Fruit fly (Drosophila melanogaster): ENCODE data around the gene CG13658.

- TF ChIP-seq CG8319 (GFP tag; optimal IDR thresholded peaks at IDR 0.05): no peak
- no peak for TF ChIP-seq CG6854 (GFP tag; optimal IDR thresholded peaks at IDR 0.05)
- no peak for TF ChIP-seq CG31627 (GFP tag; optimal IDR thresholded peaks at IDR 0.05)
- no peak for TF ChIP-seq Ets96B (tag; optimal IDR thresholded peaks at IDR 0.05)
- TF ChIP-seq Hr39 (GFP tag; optimal IDR thresholded peaks at IDR 0.05): no peak
- TF ChIP-seq dac (GFP tag; optimal IDR thresholded peaks at IDR 0.05): no peak
- no peak for TF ChIP-seq pdm3 (GFP tag; optimal IDR thresholded peaks at IDR 0.05)
- no peak for TF ChIP-seq Gug (GFP tag; IDR thresholded peaks at IDR 0.05)
- no peak for TF ChIP-seq topi (GFP tag; optimal IDR thresholded peaks at IDR 0.05)
- no peak for TF ChIP-seq CG1621 (tag; optimal IDR thresholded peaks at IDR 0.05)
- TF ChIP-seq net (GFP tag; optimal IDR thresholded peaks at IDR 0.05): no peak
- no peak for TF ChIP-seq CG6808 (GFP tag; optimal IDR thresholded peaks at IDR 0.05)
- TF ChIP-seq CG32006 (GFP tag; optimal IDR thresholded peaks at IDR 0.05): no peak
Observed at dm6 chr3R:25310843-25311242, 23.6 kb downstream of the CG13658 start, which contains the start of gene CG31099.

Measured in whole organism, prepupa.